Fruit fly (Drosophila melanogaster): ENCODE measurements around the gene Cubn.

dm6 chrX:9589928-9590327, 18.8 kb upstream of the Cubn start:
- no peak for TF ChIP-seq CG8478 (optimal IDR thresholded peaks at IDR 0.05)
- TF ChIP-seq CTCF (optimal IDR thresholded peaks at IDR 0.05): no peak

All from S2 (cell line).